Worm (Caenorhabditis elegans): ENCODE results near the gene rde-12.

DNA sequence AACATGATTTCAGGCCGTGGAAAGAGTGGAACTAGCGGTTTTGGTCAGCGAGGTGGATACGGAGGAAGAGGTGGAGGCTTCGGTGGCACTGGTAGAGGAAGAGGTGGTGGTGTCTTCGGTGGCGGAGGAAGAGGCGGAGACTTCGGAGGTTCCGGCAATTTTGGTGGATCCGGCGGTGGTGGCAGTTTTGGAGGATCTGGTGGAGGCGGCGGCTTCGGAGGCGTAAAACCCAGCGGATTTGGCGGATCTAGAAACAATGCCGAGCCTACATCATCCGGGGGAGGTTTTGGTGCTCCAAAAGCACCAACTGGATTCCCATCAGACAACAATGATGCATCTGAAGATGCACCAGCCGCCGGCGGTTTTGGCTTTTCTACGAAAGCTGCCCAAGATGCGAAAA is 3.1 kb downstream of the rde-12 start:
- TF ChIP-seq T22C8.4 (GFP tag; IDR thresholded peaks at IDR 0.05) = no peak
- no peak for TF ChIP-seq cog-1 (tag; optimal IDR thresholded peaks at IDR 0.05)
- TF ChIP-seq ztf-29 (GFP tag; IDR thresholded peaks at IDR 0.05) = no peak
- TF ChIP-seq med-1 (GFP tag; optimal IDR thresholded peaks at IDR 0.05; ENCODE audit: insufficient read depth) = no peak
- peak; percentile 57; the same call in 1 of the 2 replicates for TF ChIP-seq flt-1 (GFP tag; IDR thresholded peaks at IDR 0.05)
- 0 out of 2 replicates have a peak, but pooled peaks have one; percentile 23 for TF ChIP-seq tab-1 (GFP tag; IDR thresholded peaks at IDR 0.05)
- no peak for TF ChIP-seq ref-1 (GFP tag; conservative IDR thresholded peaks at IDR 0.05)
